Fruit fly (Drosophila melanogaster) whole organism, wandering third instar larva: ENCODE measurements around the gene CG3655.

ENCODE experiments used
- Myc ChIP-seq: fragments of >200 bp; optimal IDR thresholded peaks from 2 replicates; lab custom pipeline; 2017
- br ChIP-seq: fragments of 200-800 bp; sonication (Bioruptor generic); optimal IDR thresholded peaks from 2 replicates; lab custom pipeline; 2016; ENCODE audit warnings: missing biosample characterization, missing genetic modification characterization
- h ChIP-seq: fragments of 200-800 bp; sonication (Bioruptor generic); optimal IDR thresholded peaks from 3 replicates; lab custom pipeline; 2016; ENCODE audit warnings: missing biosample characterization, mild to moderate bottlenecking, missing genetic modification characterization

DNA sequence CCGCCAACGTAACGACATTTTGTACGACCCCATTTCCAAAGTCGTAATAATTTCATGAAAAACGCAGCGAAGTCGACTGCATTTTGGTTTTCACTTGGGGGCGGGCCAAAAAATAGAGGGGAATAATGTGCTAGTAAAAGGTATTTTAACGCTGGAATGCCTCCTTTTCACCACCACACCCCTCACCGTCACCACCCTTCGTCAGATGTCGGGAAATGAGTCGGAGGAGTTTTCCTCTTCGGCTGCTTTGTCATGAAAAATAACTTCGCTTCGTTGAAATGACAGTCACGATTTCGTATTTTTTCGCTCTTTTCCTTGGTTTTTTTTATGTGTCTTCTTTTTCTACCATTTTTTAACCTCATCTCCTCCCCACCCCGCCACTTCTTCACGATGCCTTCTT lies 30.9 kb downstream of the CG3655 start:
- TF ChIP-seq br (GFP tag; lab: Kevin White, UChicago) (no peak), h (no peak), Myc (lab: Kevin White, UChicago) (no peak)
